Fruit fly (Drosophila melanogaster) S2 (cell line): ENCODE results near the gene RfC4.

Experiments
- CG8478 ChIP-seq: fragments of >200 bp; optimal IDR thresholded peaks from 2 replicates; lab custom pipeline; 2018
- CTCF ChIP-seq, 2 experiments: fragments of >200 bp; optimal IDR thresholded peaks; 2 replicates each; lab custom pipeline; 2018

DNA sequence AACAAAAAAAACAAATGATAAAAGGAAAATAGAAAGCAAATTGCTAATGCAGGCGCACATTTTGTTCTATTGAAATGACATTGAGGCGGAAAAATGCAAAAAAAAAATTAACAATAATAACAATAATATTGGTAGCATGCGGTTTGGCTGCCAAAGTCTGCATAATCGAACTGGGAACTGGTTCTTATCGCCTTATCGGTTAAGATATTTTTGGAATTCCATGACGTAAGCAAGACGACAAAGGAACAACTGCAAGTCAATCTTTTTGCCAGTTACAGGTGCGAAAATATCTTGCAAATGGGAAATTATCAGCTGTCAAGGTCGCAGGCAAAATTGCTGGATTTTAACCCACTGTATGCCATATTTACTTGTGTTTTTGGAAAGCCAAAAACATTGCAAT lies 3.3 kb downstream of the RfC4 start:
- TF ChIP-seq CG8478 (lab: Kevin White, UChicago) (no peak), CTCF (optimal IDR thresholded peaks at IDR 0.05; lab: Kevin White, UChicago) (no peak)
